Worm (Caenorhabditis elegans) whole organism, young adult: ENCODE data around the gene C03B8.3.

Experiments used
- F57C9.4 ChIP-seq: sonication (generic microtip); optimal IDR thresholded peaks from 2 replicates; lab custom pipeline; 2017; ENCODE audit warnings: mild to moderate bottlenecking, missing genetic modification characterization, missing compliant biosample characterization
- ama-1 ChIP-seq, 3 experiments: fragments of 150-350 bp in 1 of 3; sonication (generic microtip) in 2 of 3; optimal IDR thresholded peaks; 2 replicates each; lab custom pipeline; 2014 to 2018; ENCODE audit warnings: missing biosample characterization in 2 of 3, missing genetic modification characterization in 2 of 3, missing genetic modification reagents in 2 of 3
- atf-7 ChIP-seq: sonication (generic microtip); optimal IDR thresholded peaks from 2 replicates; lab custom pipeline; 2017; ENCODE audit warnings: mild to moderate bottlenecking, missing genetic modification characterization, missing compliant biosample characterization
- ceh-100 ChIP-seq: fragments of 200-800 bp; sonication (Bioruptor generic); IDR thresholded peaks from 2 replicates; pipeline ENCODE4 v1.3.6; 2022; ENCODE audit warnings: missing genetic modification reagents, missing genetic modification characterization, missing compliant biosample characterization
- dpff-1 ChIP-seq: sonication (generic microtip); optimal IDR thresholded peaks from 2 replicates; lab custom pipeline; 2017; ENCODE audit warnings: mild to moderate bottlenecking, missing genetic modification characterization, missing compliant biosample characterization
- egl-44 ChIP-seq: fragments of 200-800 bp; sonication (Bioruptor generic); IDR thresholded peaks from 2 replicates; pipeline ENCODE4 v1.3.6; 2022; ENCODE audit warnings: missing genetic modification reagents, missing genetic modification characterization, missing compliant biosample characterization
- ets-4 ChIP-seq: fragments of 200-800 bp; sonication (Bioruptor generic); optimal IDR thresholded peaks from 2 replicates; lab custom pipeline; 2018; ENCODE audit warnings: mild to moderate bottlenecking, missing genetic modification characterization, missing compliant biosample characterization
- rcor-1 ChIP-seq: fragments of 200-800 bp; sonication (Bioruptor generic); IDR thresholded peaks from 2 replicates; pipeline ENCODE4 v1.3.6; 2022; ENCODE audit warnings: missing genetic modification reagents, missing genetic modification characterization, missing compliant biosample characterization
- rpc-1 ChIP-seq, 2 experiments: fragments of 150-350 bp in 1 of 2; sonication (generic microtip) in 1 of 2; optimal IDR thresholded peaks; 2 replicates each; lab custom pipeline; 2014 to 2018; ENCODE audit warnings: missing biosample characterization in 1 of 2, missing genetic modification characterization in 1 of 2, missing genetic modification reagents in 1 of 2, missing genotype in 1 of 2
- snpc-4 ChIP-seq, 5 experiments: fragments of 150-350 bp in 1 of 5; sonication (generic microtip) in 4 of 5; optimal IDR thresholded peaks; 2 replicates each; lab custom pipeline; 2014 to 2018; ENCODE audit warnings: missing genetic modification characterization in 5 of 5, missing biosample characterization in 3 of 5, antibody characterized with exemption in 2 of 5, mild to moderate bottlenecking in 2 of 5, missing compliant biosample characterization in 2 of 5, missing genotype in 2 of 5, moderate library complexity in 2 of 5, missing genetic modification reagents in 1 of 5
- unc-130 ChIP-seq: sonication (generic microtip); optimal IDR thresholded peaks from 2 replicates; lab custom pipeline; 2016; ENCODE audit warnings: missing genetic modification reagents, missing genetic modification characterization, missing compliant biosample characterization
- ztf-3 ChIP-seq: fragments of 200-800 bp; sonication (Bioruptor generic); optimal IDR thresholded peaks from 2 replicates; lab custom pipeline; 2018; ENCODE audit warnings: mild to moderate bottlenecking, missing genetic modification characterization, missing compliant biosample characterization

DNA sequence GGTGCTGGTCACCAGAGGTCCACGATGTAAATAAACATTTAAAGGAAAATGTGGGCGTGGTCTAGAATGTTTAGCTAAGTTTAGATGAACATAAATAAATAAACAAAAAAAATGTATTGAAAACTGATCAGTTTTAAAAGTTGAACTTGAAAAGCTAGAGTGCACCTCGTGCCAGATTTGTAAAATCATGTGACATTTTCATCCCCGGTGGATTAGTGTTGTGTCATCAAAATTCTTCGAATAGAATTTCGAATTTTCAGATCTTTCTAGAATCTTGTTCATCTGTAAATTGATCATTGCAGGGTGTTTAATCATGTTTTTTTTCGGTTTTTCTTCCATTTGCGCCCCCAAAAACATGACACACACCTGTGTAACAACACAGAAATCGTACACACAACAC lies 14.4 kb downstream of the C03B8.3 start:
- TF ChIP-seq dpff-1 (tag; lab: Kevin White, UChicago) (no peak), unc-130 (GFP tag; lab: Kevin White, UChicago) (no peak), ama-1 (optimal IDR thresholded peaks at IDR 0.05; lab: Kevin White, UChicago) (no peak), ama-1 (GFP tag; optimal IDR thresholded peaks at IDR 0.05; lab: Kevin White, UChicago) (no peak), ceh-100 (no peak), rcor-1 (GFP tag; lab: Robert Waterston, UW) (no peak), ztf-3 (no peak), F57C9.4 (tag; lab: Kevin White, UChicago) (no peak), atf-7 (no peak), rpc-1 (optimal IDR thresholded peaks at IDR 0.05; lab: Kevin White, UChicago) (no peak), rpc-1 (tag; optimal IDR thresholded peaks at IDR 0.05; lab: Kevin White, UChicago) (no peak), egl-44 (GFP tag; lab: Robert Waterston, UW) (no peak), ets-4 (GFP tag; lab: Kevin White, UChicago) (no peak), snpc-4 (GFP tag; optimal IDR thresholded peaks at IDR 0.05; lab: Kevin White, UChicago) (no peak), snpc-4 (tag; optimal IDR thresholded peaks at IDR 0.05; lab: Kevin White, UChicago) (no peak)
